Worm (Caenorhabditis elegans) whole organism, late embryonic: ENCODE data around the gene osm-11.

Experiments used
- C08G9.2 ChIP-seq: sonication (generic microtip); optimal IDR thresholded peaks from 2 replicates; lab custom pipeline; 2016; ENCODE audit warnings: mild to moderate bottlenecking, missing genetic modification characterization, moderate library complexity, missing compliant biosample characterization
- F13H6.1 ChIP-seq: sonication (generic microtip); optimal IDR thresholded peaks from 2 replicates; lab custom pipeline; 2016; ENCODE audit warnings: missing genetic modification characterization, missing compliant biosample characterization
- K09A11.1 ChIP-seq: sonication (generic microtip); optimal IDR thresholded peaks from 2 replicates; lab custom pipeline; 2017; ENCODE audit warnings: antibody characterized with exemption, mild to moderate bottlenecking, missing genetic modification characterization, missing compliant biosample characterization; ENCODE audit not compliant: insufficient read depth
- Y22D7AL.16 ChIP-seq: sonication (generic microtip); optimal IDR thresholded peaks from 2 replicates; lab custom pipeline; 2016; ENCODE audit warnings: missing genetic modification characterization, missing compliant biosample characterization
- ama-1 ChIP-seq: fragments of 150-350 bp; optimal IDR thresholded peaks from 2 replicates; lab custom pipeline; 2014
- ceh-14 ChIP-seq: sonication (generic microtip); optimal IDR thresholded peaks from 2 replicates; lab custom pipeline; 2016; ENCODE audit warnings: missing genotype, missing genetic modification characterization, missing compliant biosample characterization
- ceh-18 ChIP-seq: sonication (generic microtip); optimal IDR thresholded peaks from 2 replicates; lab custom pipeline; 2016; ENCODE audit warnings: missing genetic modification characterization, missing compliant biosample characterization
- ceh-22 ChIP-seq: sonication (generic microtip); optimal IDR thresholded peaks from 2 replicates; lab custom pipeline; 2017; ENCODE audit warnings: missing biosample characterization, missing genetic modification characterization
- ceh-24 ChIP-seq: sonication (generic microtip); optimal IDR thresholded peaks from 2 replicates; lab custom pipeline; 2016; ENCODE audit warnings: mild to moderate bottlenecking, missing genetic modification characterization, missing compliant biosample characterization
- ceh-31 ChIP-seq: sonication (generic microtip); optimal IDR thresholded peaks from 2 replicates; lab custom pipeline; 2016; ENCODE audit warnings: missing genetic modification characterization, missing compliant biosample characterization
- ceh-45 ChIP-seq: fragments of 200-800 bp; sonication (Bioruptor generic); IDR thresholded peaks from 2 replicates; pipeline ENCODE4 v1.3.6; 2022; ENCODE audit warnings: missing genetic modification reagents, missing genetic modification characterization, missing compliant biosample characterization
- ceh-48 ChIP-seq: sonication (generic microtip); optimal IDR thresholded peaks from 2 replicates; lab custom pipeline; 2016; ENCODE audit warnings: missing genetic modification characterization, inconsistent platforms, missing compliant biosample characterization
- elt-4 ChIP-seq: sonication (generic microtip); optimal IDR thresholded peaks from 2 replicates; lab custom pipeline; 2016; ENCODE audit warnings: missing genetic modification characterization, missing compliant biosample characterization
- ets-4 ChIP-seq: sonication (generic microtip); optimal IDR thresholded peaks from 2 replicates; lab custom pipeline; 2016; ENCODE audit warnings: missing genetic modification characterization, missing compliant biosample characterization
- eyg-1 ChIP-seq: sonication (generic microtip); optimal IDR thresholded peaks from 2 replicates; lab custom pipeline; 2016; ENCODE audit warnings: missing genotype, missing genetic modification characterization, missing compliant biosample characterization
- fkh-10 ChIP-seq: fragments of 150-350 bp; optimal IDR thresholded peaks from 2 replicates; lab custom pipeline; 2014; ENCODE audit warnings: missing biosample characterization, missing genetic modification reagents, missing genetic modification characterization
- fkh-6 ChIP-seq: sonication (generic microtip); optimal IDR thresholded peaks from 2 replicates; lab custom pipeline; 2016; ENCODE audit warnings: missing genetic modification characterization, missing compliant biosample characterization
- hlh-15 ChIP-seq: sonication (generic microtip); optimal IDR thresholded peaks from 2 replicates; lab custom pipeline; 2016; ENCODE audit warnings: missing genetic modification characterization, missing compliant biosample characterization
- hlh-30 ChIP-seq: sonication (generic microtip); optimal IDR thresholded peaks from 2 replicates; lab custom pipeline; 2017; ENCODE audit warnings: antibody characterized with exemption, missing genetic modification characterization, missing compliant biosample characterization; ENCODE audit not compliant: insufficient read depth
- hlh-8 ChIP-seq: sonication (generic microtip); optimal IDR thresholded peaks from 2 replicates; lab custom pipeline; 2016; ENCODE audit warnings: missing genotype, missing genetic modification characterization, missing compliant biosample characterization
- nhr-232 ChIP-seq: sonication (generic microtip); optimal IDR thresholded peaks from 2 replicates; lab custom pipeline; 2016; ENCODE audit warnings: missing genetic modification characterization, missing compliant biosample characterization
- npax-4 ChIP-seq: sonication (generic microtip); optimal IDR thresholded peaks from 2 replicates; lab custom pipeline; 2016; ENCODE audit warnings: missing genetic modification characterization, missing compliant biosample characterization
- odd-2 ChIP-seq: sonication (generic microtip); optimal IDR thresholded peaks from 2 replicates; lab custom pipeline; 2017; ENCODE audit warnings: antibody characterized with exemption, mild to moderate bottlenecking, missing genetic modification characterization, missing compliant biosample characterization
- pax-1 ChIP-seq: fragments of 150-350 bp; optimal IDR thresholded peaks from 2 replicates; lab custom pipeline; 2014; ENCODE audit warnings: missing biosample characterization, missing genetic modification characterization
- pha-2 ChIP-seq: sonication (generic microtip); optimal IDR thresholded peaks from 2 replicates; lab custom pipeline; 2017; ENCODE audit warnings: mild to moderate bottlenecking, missing genetic modification characterization, missing compliant biosample characterization
- pha-4 ChIP-seq: fragments of 150-350 bp; optimal IDR thresholded peaks from 2 replicates; lab custom pipeline; 2018; ENCODE audit warnings: missing biosample characterization, missing genetic modification reagents, missing genetic modification characterization
- pqm-1 ChIP-seq: sonication (generic microtip); optimal IDR thresholded peaks from 2 replicates; lab custom pipeline; 2016; ENCODE audit warnings: missing genetic modification characterization, missing compliant biosample characterization
- pros-1 ChIP-seq: fragments of 150-350 bp; optimal IDR thresholded peaks from 2 replicates; lab custom pipeline; 2014; ENCODE audit warnings: missing biosample characterization, missing genetic modification reagents, missing genetic modification characterization
- rnt-1 ChIP-seq: sonication (generic microtip); optimal IDR thresholded peaks from 2 replicates; lab custom pipeline; 2016; ENCODE audit warnings: missing genetic modification characterization, missing compliant biosample characterization
- sdc-2 ChIP-seq: sonication (generic microtip); optimal IDR thresholded peaks from 2 replicates; lab custom pipeline; 2016; ENCODE audit warnings: missing genotype, missing genetic modification characterization, missing compliant biosample characterization
- sox-2 ChIP-seq: fragments of 200-800 bp; sonication (Bioruptor generic); IDR thresholded peaks from 2 replicates; pipeline ENCODE4 v1.3.6; 2022; ENCODE audit warnings: missing genetic modification reagents, missing genetic modification characterization, missing compliant biosample characterization
- sox-4 ChIP-seq: sonication (generic microtip); optimal IDR thresholded peaks from 2 replicates; lab custom pipeline; 2017; ENCODE audit warnings: mild to moderate bottlenecking, missing genetic modification characterization, inconsistent platforms, missing compliant biosample characterization
- tbx-2 ChIP-seq: sonication (generic microtip); optimal IDR thresholded peaks from 2 replicates; lab custom pipeline; 2016; ENCODE audit warnings: missing genetic modification characterization, missing compliant biosample characterization
- ttx-3 ChIP-seq: sonication (generic microtip); optimal IDR thresholded peaks from 2 replicates; lab custom pipeline; 2016; ENCODE audit warnings: missing genetic modification reagents, missing genetic modification characterization, missing compliant biosample characterization
- unc-42 ChIP-seq: sonication (generic microtip); optimal IDR thresholded peaks from 2 replicates; lab custom pipeline; 2016; ENCODE audit warnings: missing genotype, missing genetic modification characterization, missing compliant biosample characterization
- unc-55 ChIP-seq: sonication (generic microtip); optimal IDR thresholded peaks from 2 replicates; lab custom pipeline; 2017; ENCODE audit warnings: missing biosample characterization, missing genetic modification reagents, missing genetic modification characterization

The osm-11 gene

ce11 chrX:17423894-17424594, 2.7 kb upstream of the osm-11 start:
- TF ChIP-seq fkh-6 (tag; lab: Kevin White, UChicago) (no peak), elt-4 (no peak), unc-42 (tag; lab: Kevin White, UChicago) (no peak), K09A11.1 (tag; lab: Kevin White, UChicago) (no peak), ceh-48 (tag; lab: Kevin White, UChicago) (no peak), hlh-30 (tag; lab: Kevin White, UChicago) (no peak), pha-2 (tag; lab: Kevin White, UChicago) (no peak), pax-1 (tag; lab: Kevin White, UChicago) (no peak), sox-4 (tag; lab: Kevin White, UChicago) (no peak), C08G9.2 (tag; lab: Kevin White, UChicago) (no peak), ceh-14 (tag; lab: Kevin White, UChicago) (no peak), ets-4 (tag; lab: Kevin White, UChicago) (no peak), ceh-31 (tag; lab: Kevin White, UChicago) (no peak), sox-2 (GFP tag; lab: Robert Waterston, UW) (no peak), F13H6.1 (tag; lab: Kevin White, UChicago) (no peak), pros-1 (tag; lab: Kevin White, UChicago) (no peak), ceh-45 (no peak), ttx-3 (no peak), nhr-232 (tag; lab: Kevin White, UChicago) (no peak)

- no peak for TF ChIP-seq ceh-24 (tag; lab: Kevin White, UChicago)
- TF ChIP-seq eyg-1 = no peak
- no peak for TF ChIP-seq npax-4
- no peak for TF ChIP-seq pqm-1
- no peak for TF ChIP-seq odd-2 (tag; lab: Kevin White, UChicago)
- TF ChIP-seq ceh-14 (tag; lab: Kevin White, UChicago) = no peak
- TF ChIP-seq fkh-10 (GFP tag; lab: Kevin White, UChicago) = no peak
Observed at ce11 chrX:17422593-17422992, 1.2 kb upstream of the osm-11 start.

- no peak for TF ChIP-seq hlh-15
- TF ChIP-seq sdc-2 (tag; lab: Kevin White, UChicago) = peak; percentile 4
- TF ChIP-seq eyg-1 = no peak
- no peak for TF ChIP-seq fkh-10 (GFP tag; lab: Kevin White, UChicago)
- no peak for TF ChIP-seq F13H6.1 (tag; lab: Kevin White, UChicago)
- peak; percentile 31 for TF ChIP-seq elt-4
- TF ChIP-seq nhr-232 (tag; lab: Kevin White, UChicago) = no peak
- TF ChIP-seq, all 69 proteins: peak for 2
Observed at ce11 chrX:17420585-17421459, 560 bp downstream of the osm-11 start.

- TF ChIP-seq unc-55 (GFP tag; lab: Kevin White, UChicago) (no peak), ceh-22 (tag; lab: Kevin White, UChicago) (no peak), npax-4 (no peak), pax-1 (tag; lab: Kevin White, UChicago) (no peak), C08G9.2 (tag; lab: Kevin White, UChicago) (no peak), ceh-18 (tag; lab: Kevin White, UChicago) (no peak), ceh-14 (tag; lab: Kevin White, UChicago) (no peak), hlh-8 (tag; lab: Kevin White, UChicago) (no peak), tbx-2 (no peak), Y22D7AL.16 (tag; lab: Kevin White, UChicago) (no peak), ama-1 (no peak), rnt-1 (no peak), ceh-24 (tag; lab: Kevin White, UChicago) (no peak), fkh-6 (tag; lab: Kevin White, UChicago) (no peak), pha-4 (tag; lab: Kevin White, UChicago) (no peak), hlh-15 (no peak)
Observed at ce11 chrX:17419813-17420584, 1.4 kb downstream of the osm-11 start.
